Worm (Caenorhabditis elegans) whole organism, L3 larva: ENCODE data around the gene sru-13.

Experiments used
- ZK546.5 ChIP-seq: sonication (generic microtip); optimal IDR thresholded peaks from 2 replicates; lab custom pipeline; 2017; ENCODE audit warnings: missing biosample characterization, missing genetic modification characterization
- ama-1 ChIP-seq: fragments of 150-350 bp; optimal IDR thresholded peaks from 2 replicates; lab custom pipeline; 2018
- ceh-16 ChIP-seq: sonication (generic microtip); optimal IDR thresholded peaks from 2 replicates; lab custom pipeline; 2017; ENCODE audit warnings: missing biosample characterization, missing genetic modification characterization
- ceh-28 ChIP-seq: fragments of 150-350 bp; optimal IDR thresholded peaks from 2 replicates; lab custom pipeline; 2014; ENCODE audit warnings: missing biosample characterization, missing genetic modification reagents, missing genetic modification characterization
- ceh-82 ChIP-seq: fragments of 150-350 bp; optimal IDR thresholded peaks from 2 replicates; lab custom pipeline; 2014; ENCODE audit warnings: missing biosample characterization, missing genetic modification characterization
- ceh-9 ChIP-seq: sonication (generic microtip); optimal IDR thresholded peaks from 2 replicates; lab custom pipeline; 2018; ENCODE audit warnings: missing biosample characterization, missing genetic modification characterization
- daf-12 ChIP-seq: fragments of 150-350 bp; optimal IDR thresholded peaks from 2 replicates; lab custom pipeline; 2014; ENCODE audit warnings: missing biosample characterization, missing genetic modification reagents, missing genetic modification characterization
- elt-2 ChIP-seq: sonication (generic microtip); optimal IDR thresholded peaks from 2 replicates; lab custom pipeline; 2016; ENCODE audit warnings: missing genetic modification reagents, mild to moderate bottlenecking, missing genetic modification characterization, missing compliant biosample characterization
- eor-1 ChIP-seq, 2 experiments: fragments of 150-350 bp; optimal IDR thresholded peaks; 2 replicates each; lab custom pipeline; 2014 to 2018; ENCODE audit warnings: missing biosample characterization in 2 of 2, missing genetic modification characterization in 2 of 2
- fkh-2 ChIP-seq: fragments of 150-350 bp; optimal IDR thresholded peaks from 2 replicates; lab custom pipeline; 2014; ENCODE audit warnings: missing biosample characterization, missing genetic modification reagents, missing genetic modification characterization
- fos-1 ChIP-seq: fragments of 150-350 bp; optimal IDR thresholded peaks from 2 replicates; lab custom pipeline; 2014; ENCODE audit warnings: missing biosample characterization, missing genetic modification characterization
- hmg-11 ChIP-seq: sonication (generic microtip); optimal IDR thresholded peaks from 2 replicates; lab custom pipeline; 2016; ENCODE audit warnings: missing genetic modification characterization, missing compliant biosample characterization
- jun-1 ChIP-seq: fragments of 150-350 bp; optimal IDR thresholded peaks from 2 replicates; lab custom pipeline; 2014; ENCODE audit warnings: missing biosample characterization, missing genetic modification reagents, missing genetic modification characterization
- lin-15B ChIP-seq: fragments of 150-350 bp; optimal IDR thresholded peaks from 2 replicates; lab custom pipeline; 2014; ENCODE audit warnings: missing biosample characterization, missing genetic modification characterization
- lin-39 ChIP-seq: fragments of 150-350 bp; optimal IDR thresholded peaks from 2 replicates; lab custom pipeline; 2018; ENCODE audit warnings: missing biosample characterization, missing genetic modification reagents, missing genetic modification characterization
- lsy-12 ChIP-seq: sonication (generic microtip); optimal IDR thresholded peaks from 2 replicates; lab custom pipeline; 2016; ENCODE audit warnings: mild to moderate bottlenecking, missing genetic modification characterization, missing compliant biosample characterization
- mdl-1 ChIP-seq: fragments of 150-350 bp; optimal IDR thresholded peaks from 2 replicates; lab custom pipeline; 2014; ENCODE audit warnings: missing biosample characterization, missing genetic modification characterization
- mml-1 ChIP-seq: fragments of 150-350 bp; sonication (generic microtip); optimal IDR thresholded peaks from 3 replicates; lab custom pipeline; 2014; ENCODE audit warnings: missing biosample characterization, missing genetic modification characterization
- nhr-12 ChIP-seq: fragments of 150-350 bp; optimal IDR thresholded peaks from 2 replicates; lab custom pipeline; 2014; ENCODE audit warnings: missing biosample characterization, missing genetic modification characterization
- nhr-23 ChIP-seq: fragments of 150-350 bp; optimal IDR thresholded peaks from 2 replicates; lab custom pipeline; 2014; ENCODE audit warnings: missing biosample characterization, missing genetic modification reagents, missing genetic modification characterization
- nhr-25 ChIP-seq: sonication (generic microtip); optimal IDR thresholded peaks from 2 replicates; lab custom pipeline; 2017; ENCODE audit warnings: missing biosample characterization, missing genetic modification characterization
- nhr-43 ChIP-seq: sonication (generic microtip); optimal IDR thresholded peaks from 2 replicates; lab custom pipeline; 2016; ENCODE audit warnings: mild to moderate bottlenecking, missing genetic modification characterization, missing compliant biosample characterization; ENCODE audit not compliant: poor library complexity, severe bottlenecking
- nhr-67 ChIP-seq: fragments of 150-350 bp; optimal IDR thresholded peaks from 2 replicates; lab custom pipeline; 2014; ENCODE audit warnings: missing biosample characterization, missing genetic modification characterization
- nhr-76 ChIP-seq: fragments of 150-350 bp; sonication (generic microtip); optimal IDR thresholded peaks from 5 replicates; lab custom pipeline; 2014; ENCODE audit warnings: missing biosample characterization, missing genetic modification characterization
- nhr-77 ChIP-seq: fragments of 150-350 bp; optimal IDR thresholded peaks from 2 replicates; lab custom pipeline; 2014; ENCODE audit warnings: missing biosample characterization, missing genetic modification characterization
- pha-4 ChIP-seq: fragments of 150-350 bp; optimal IDR thresholded peaks from 2 replicates; lab custom pipeline; 2014; ENCODE audit warnings: missing biosample characterization, missing genetic modification reagents, missing genetic modification characterization
- sea-2 ChIP-seq: fragments of 150-350 bp; sonication (generic microtip); optimal IDR thresholded peaks from 4 replicates; lab custom pipeline; 2014; ENCODE audit warnings: missing biosample characterization, missing genetic modification reagents, missing genetic modification characterization
- skn-1 ChIP-seq: fragments of 150-350 bp; optimal IDR thresholded peaks from 2 replicates; lab custom pipeline; 2014; ENCODE audit warnings: missing biosample characterization, missing genetic modification characterization
- unc-39 ChIP-seq: sonication (generic microtip); optimal IDR thresholded peaks from 4 replicates; lab custom pipeline; 2017; ENCODE audit warnings: missing biosample characterization, missing genetic modification characterization
- unc-62 ChIP-seq: fragments of 150-350 bp; sonication (generic microtip); optimal IDR thresholded peaks from 4 replicates; lab custom pipeline; 2014; ENCODE audit warnings: missing biosample characterization, missing genetic modification reagents, missing genetic modification characterization
- ztf-11 ChIP-seq: fragments of 150-350 bp; optimal IDR thresholded peaks from 2 replicates; lab custom pipeline; 2014; ENCODE audit warnings: missing biosample characterization, missing genetic modification characterization
- ztf-4 ChIP-seq: fragments of 150-350 bp; optimal IDR thresholded peaks from 2 replicates; lab custom pipeline; 2014; ENCODE audit warnings: missing biosample characterization, missing genetic modification characterization

Gene sru-13

DNA sequence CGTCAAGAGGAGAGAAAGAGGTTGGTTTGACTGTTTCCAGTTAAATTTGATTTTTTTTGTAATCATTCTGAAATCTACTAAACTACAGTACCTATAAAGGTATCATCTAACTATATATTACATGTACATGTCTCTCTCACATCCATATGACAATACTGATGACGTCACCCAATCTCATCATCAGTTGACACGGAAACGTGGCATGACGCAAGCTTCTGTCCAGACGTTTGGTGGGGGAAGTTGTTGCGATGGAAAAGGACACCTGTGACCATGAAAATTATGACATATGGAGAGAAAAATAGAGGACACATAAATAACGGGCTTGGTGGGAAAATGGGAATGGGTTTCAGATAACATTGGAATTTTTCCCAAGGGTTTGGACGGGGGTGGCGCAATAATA is 26.6 kb upstream of the sru-13 start:
- TF ChIP-seq ceh-82 (tag; lab: Kevin White, UChicago) (no peak), mml-1 (tag; lab: Kevin White, UChicago) (no peak), ceh-16 (tag; lab: Kevin White, UChicago) (no peak), ceh-9 (tag; lab: Kevin White, UChicago) (no peak), jun-1 (no peak), nhr-12 (tag; lab: Kevin White, UChicago) (no peak), sea-2 (GFP tag; lab: Kevin White, UChicago) (no peak), lin-39 (no peak), daf-12 (tag; lab: Kevin White, UChicago) (no peak), pha-4 (tag; lab: Kevin White, UChicago) (no peak), nhr-67 (no peak), unc-39 (tag; lab: Kevin White, UChicago) (no peak)

DNA sequence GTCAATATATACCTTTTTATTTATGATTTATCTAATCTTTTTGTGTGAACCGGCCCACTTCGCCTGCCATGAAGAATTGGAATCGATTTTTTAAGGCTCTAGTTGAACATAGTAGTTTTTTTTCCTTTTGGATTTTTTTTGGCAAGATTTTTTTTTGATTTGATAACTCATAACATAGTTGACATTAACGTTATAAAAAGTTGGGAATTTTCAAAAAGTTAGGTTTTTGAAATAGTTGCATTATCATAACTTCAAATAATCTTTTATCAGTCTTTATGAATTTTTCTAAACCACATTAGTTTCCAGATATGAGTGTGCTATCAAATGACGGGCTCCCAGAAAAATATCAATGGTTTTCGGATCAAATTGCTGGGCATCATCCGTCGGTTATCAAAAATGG is 25.4 kb upstream of the sru-13 start, which contains the start of gene ipmk-1:
ipmk-1 (plus strand) TSS at position 301 of the 400 bp plus-strand sequence.
- TF ChIP-seq unc-62 (GFP tag; lab: Kevin White, UChicago): no peak
- TF ChIP-seq elt-2: no peak
- TF ChIP-seq ama-1 (lab: Kevin White, UChicago): no peak

DNA sequence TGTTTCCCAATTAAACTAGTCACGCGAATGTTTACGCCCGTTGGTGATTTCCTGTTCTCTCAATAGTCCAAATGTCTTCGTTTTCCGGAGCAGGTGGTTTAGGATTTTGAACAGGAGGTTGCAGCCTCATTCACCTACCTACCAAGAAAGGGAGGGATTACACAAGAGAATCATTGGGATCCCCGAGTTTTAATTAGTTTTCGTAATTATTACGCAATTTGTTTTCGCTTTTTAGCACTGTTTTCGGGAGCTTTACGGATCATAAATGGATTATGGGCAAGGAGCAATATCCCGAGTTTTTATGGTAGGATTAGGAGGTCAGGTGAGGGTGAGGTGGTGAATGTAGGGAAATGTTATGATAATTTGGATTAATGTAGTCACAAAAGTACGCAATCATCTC is 23.5 kb upstream of the sru-13 start:
- TF ChIP-seq nhr-12 (tag; lab: Kevin White, UChicago) (no peak), nhr-43 (tag; lab: Kevin White, UChicago) (no peak), jun-1 (no peak), ceh-28 (tag; lab: Kevin White, UChicago) (no peak), fkh-2 (tag; lab: Kevin White, UChicago) (no peak), hmg-11 (tag; lab: Kevin White, UChicago) (no peak), sea-2 (GFP tag; lab: Kevin White, UChicago) (no peak), mdl-1 (no peak), eor-1 (tag; optimal IDR thresholded peaks at IDR 0.05; lab: Kevin White, UChicago) (no peak), pha-4 (tag; lab: Kevin White, UChicago) (no peak), nhr-76 (no peak), nhr-77 (tag; lab: Kevin White, UChicago) (no peak), nhr-23 (tag; lab: Kevin White, UChicago) (no peak)

DNA sequence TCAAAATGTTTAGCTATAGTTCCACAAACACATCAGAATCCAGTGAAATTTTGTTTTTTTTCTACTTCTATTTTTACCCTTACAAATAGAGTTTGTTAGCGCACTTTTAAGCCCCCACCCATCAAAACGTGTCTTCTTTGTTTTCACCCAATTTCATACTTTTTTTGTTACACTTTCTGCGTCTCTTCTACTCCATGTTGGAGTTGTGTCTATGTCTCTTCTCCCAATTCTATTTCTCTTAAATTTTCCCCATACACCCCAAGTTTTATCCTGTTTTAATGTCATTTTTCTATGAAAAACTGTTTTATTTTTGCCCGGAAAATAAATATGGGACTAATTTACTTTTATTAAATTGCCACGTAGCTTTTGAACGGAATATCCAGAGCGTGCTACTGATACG is 23.0 kb upstream of the sru-13 start:
- no peak for TF ChIP-seq lin-39
- peak; percentile 7 for TF ChIP-seq pha-4 (tag; lab: Kevin White, UChicago)

DNA sequence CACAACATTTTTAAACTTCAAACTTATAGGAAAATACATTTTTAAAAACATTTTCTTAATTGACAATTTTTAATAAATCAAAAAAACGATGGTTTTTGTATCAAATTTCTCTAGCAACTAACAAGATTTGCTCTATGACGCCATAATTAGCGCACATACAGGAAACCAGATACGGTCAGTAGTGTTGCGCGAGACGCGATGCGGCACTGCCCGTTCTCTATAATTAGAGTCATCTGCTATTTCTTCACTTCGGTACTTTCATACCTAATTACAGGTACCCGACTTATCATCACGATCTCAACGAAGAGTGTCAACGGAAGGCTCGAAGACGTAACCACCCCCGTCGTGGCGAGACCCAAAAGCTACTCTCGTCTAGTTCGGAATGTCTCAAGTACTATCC is 22.2 kb upstream of the sru-13 start:
- TF ChIP-seq lin-15B (tag; lab: Kevin White, UChicago) (no peak), ztf-11 (tag; lab: Kevin White, UChicago) (no peak), fkh-2 (tag; lab: Kevin White, UChicago) (no peak), nhr-77 (tag; lab: Kevin White, UChicago) (no peak), ZK546.5 (tag; lab: Kevin White, UChicago) (no peak), eor-1 (tag; optimal IDR thresholded peaks at IDR 0.05; lab: Kevin White, UChicago) (no peak), ceh-16 (tag; lab: Kevin White, UChicago) (no peak), ztf-4 (tag; lab: Kevin White, UChicago) (no peak), pha-4 (tag; lab: Kevin White, UChicago) (no peak), mdl-1 (no peak), fos-1 (no peak)

DNA sequence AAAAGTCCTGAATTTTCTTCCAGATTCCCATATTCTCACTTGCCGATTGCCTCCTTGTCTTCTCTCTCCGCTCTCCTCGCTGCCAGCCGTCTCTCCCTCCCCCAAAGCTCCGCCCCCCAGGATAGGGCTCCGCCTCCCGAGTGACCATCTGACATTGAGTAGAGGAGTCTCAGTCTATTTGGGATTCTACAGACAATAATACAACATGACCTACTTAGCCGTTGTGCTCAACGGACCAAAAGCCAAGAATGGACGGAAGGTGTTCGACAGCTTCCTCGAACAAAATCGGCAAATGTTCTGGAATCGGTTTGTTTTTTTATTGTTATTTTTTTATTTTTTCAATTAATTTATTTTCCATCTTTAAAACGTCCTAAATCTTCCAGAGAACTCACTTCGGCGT is 19.6 kb upstream of the sru-13 start, which contains the start of gene ham-1:
ham-1 (plus strand) TSS at position 173 of the 400 bp plus-strand sequence.
- TF ChIP-seq lsy-12 (tag; lab: Kevin White, UChicago): no peak
- TF ChIP-seq skn-1 (tag; lab: Kevin White, UChicago): no peak
- no peak for TF ChIP-seq fos-1
- TF ChIP-seq nhr-25 (tag; lab: Kevin White, UChicago): no peak
- TF ChIP-seq, all 47 proteins: peak for 0
